Worm (Caenorhabditis elegans) whole organism, young adult: ENCODE measurements around the gene ZK177.11.

ENCODE experiments used
- B0035.1 ChIP-seq: sonication (generic microtip); optimal IDR thresholded peaks from 2 replicates; lab custom pipeline; 2016; ENCODE audit warnings: missing genetic modification characterization, mild to moderate bottlenecking, missing compliant biosample characterization, missing genotype, missing genetic modification reagents
- B0261.1 ChIP-seq: sonication (generic microtip); optimal IDR thresholded peaks from 2 replicates; lab custom pipeline; 2016; ENCODE audit warnings: mild to moderate bottlenecking, missing genetic modification characterization, moderate library complexity, missing compliant biosample characterization
- C17E4.6 ChIP-seq: fragments of 200-800 bp; sonication (Bioruptor generic); IDR thresholded peaks from 2 replicates; pipeline ENCODE4 v1.3.6; 2022; ENCODE audit warnings: missing genetic modification reagents, missing genetic modification characterization, missing compliant biosample characterization
- D2030.7 ChIP-seq: fragments of 200-800 bp; sonication (Bioruptor generic); IDR thresholded peaks from 2 replicates; pipeline ENCODE4 v1.3.6; 2022; ENCODE audit warnings: missing genetic modification reagents, missing genetic modification characterization, missing compliant biosample characterization
- K12H6.12 ChIP-seq: fragments of 200-800 bp; sonication (Bioruptor generic); optimal IDR thresholded peaks from 2 replicates; lab custom pipeline; 2018; ENCODE audit warnings: mild to moderate bottlenecking, missing genetic modification characterization, missing compliant biosample characterization
- T26A5.8 ChIP-seq: sonication (generic microtip); optimal IDR thresholded peaks from 2 replicates; lab custom pipeline; 2016; ENCODE audit warnings: missing genetic modification characterization, missing compliant biosample characterization
- ZK185.1 ChIP-seq: sonication (generic microtip); optimal IDR thresholded peaks from 2 replicates; lab custom pipeline; 2016; ENCODE audit warnings: mild to moderate bottlenecking, missing genetic modification characterization, missing compliant biosample characterization; ENCODE audit not compliant: poor library complexity, severe bottlenecking
- ama-1 ChIP-seq, 3 experiments: fragments of 150-350 bp in 1 of 3; sonication (generic microtip) in 2 of 3; optimal IDR thresholded peaks; 2 replicates each; lab custom pipeline; 2014 to 2018; ENCODE audit warnings: missing biosample characterization in 2 of 3, missing genetic modification characterization in 2 of 3, missing genetic modification reagents in 2 of 3
- athp-1 ChIP-seq: sonication (generic microtip); optimal IDR thresholded peaks from 2 replicates; lab custom pipeline; 2017; ENCODE audit warnings: mild to moderate bottlenecking, missing genetic modification characterization, missing compliant biosample characterization
- attf-6 ChIP-seq: fragments of 200-800 bp; sonication (Bioruptor generic); IDR thresholded peaks from 2 replicates; pipeline ENCODE4 v1.3.6; 2022; ENCODE audit warnings: missing genetic modification reagents, missing genetic modification characterization, missing compliant biosample characterization
- bed-1 ChIP-seq: fragments of 200-800 bp; sonication (Bioruptor generic); IDR thresholded peaks from 2 replicates; pipeline ENCODE4 v1.3.6; 2022; ENCODE audit warnings: missing genetic modification reagents, missing genetic modification characterization, missing compliant biosample characterization
- ceh-27 ChIP-seq: fragments of 200-800 bp; sonication (Bioruptor generic); optimal IDR thresholded peaks from 2 replicates; lab custom pipeline; 2018; ENCODE audit warnings: mild to moderate bottlenecking, missing genetic modification characterization, moderate library complexity, missing compliant biosample characterization
- ceh-58 ChIP-seq: fragments of 200-800 bp; sonication (Bioruptor generic); IDR thresholded peaks from 2 replicates; pipeline ENCODE4 v1.3.6; 2022; ENCODE audit warnings: missing genetic modification characterization, missing compliant biosample characterization
- die-1 ChIP-seq: sonication (generic microtip); optimal IDR thresholded peaks from 2 replicates; lab custom pipeline; 2016; ENCODE audit warnings: missing genotype, mild to moderate bottlenecking, missing genetic modification characterization, missing compliant biosample characterization
- dpff-1 ChIP-seq: sonication (generic microtip); optimal IDR thresholded peaks from 2 replicates; lab custom pipeline; 2017; ENCODE audit warnings: mild to moderate bottlenecking, missing genetic modification characterization, missing compliant biosample characterization
- dpl-1 ChIP-seq: fragments of 150-350 bp; optimal IDR thresholded peaks from 2 replicates; lab custom pipeline; 2014; ENCODE audit warnings: missing biosample characterization, missing genetic modification reagents, missing genetic modification characterization
- efl-1 ChIP-seq: fragments of 150-350 bp; optimal IDR thresholded peaks from 2 replicates; lab custom pipeline; 2014; ENCODE audit warnings: missing biosample characterization, missing genetic modification reagents, missing genetic modification characterization
- ekl-4 ChIP-seq: fragments of 200-800 bp; sonication (Bioruptor generic); IDR thresholded peaks from 2 replicates; pipeline ENCODE4 v1.3.6; 2022; ENCODE audit warnings: missing genetic modification reagents, missing genetic modification characterization, missing compliant biosample characterization
- gei-17 ChIP-seq: fragments of 200-800 bp; sonication (Bioruptor generic); optimal IDR thresholded peaks from 2 replicates; lab custom pipeline; 2018; ENCODE audit warnings: mild to moderate bottlenecking, missing genetic modification characterization, missing compliant biosample characterization
- hlh-12 ChIP-seq: sonication (generic microtip); optimal IDR thresholded peaks from 2 replicates; lab custom pipeline; 2016; ENCODE audit warnings: missing genetic modification characterization, missing compliant biosample characterization
- hmg-20 ChIP-seq: fragments of 200-800 bp; sonication (Bioruptor generic); IDR thresholded peaks from 2 replicates; pipeline ENCODE4 v1.3.6; 2022; ENCODE audit warnings: missing genetic modification reagents, missing genetic modification characterization, missing compliant biosample characterization
- lag-1 ChIP-seq: fragments of 200-800 bp; sonication (Bioruptor generic); IDR thresholded peaks from 2 replicates; pipeline ENCODE4 v1.3.6; 2022; ENCODE audit warnings: missing genetic modification reagents, missing genetic modification characterization, missing compliant biosample characterization
- lin-35 ChIP-seq, 3 experiments: fragments of 150-350 bp in 2 of 3; sonication (generic microtip) in 1 of 3; optimal IDR thresholded peaks; 2 replicates each; lab custom pipeline; 2014 to 2018; ENCODE audit warnings: missing biosample characterization in 3 of 3, missing genetic modification characterization in 3 of 3, missing genetic modification reagents in 3 of 3
- lir-1 ChIP-seq: fragments of 200-800 bp; sonication (Bioruptor generic); conservative IDR thresholded peaks from 2 replicates; pipeline ENCODE4 v1.3.6; 2022; ENCODE audit warnings: missing genetic modification reagents, missing genetic modification characterization, missing compliant biosample characterization
- lsl-1 ChIP-seq: fragments of 200-800 bp; sonication (Bioruptor generic); optimal IDR thresholded peaks from 2 replicates; lab custom pipeline; 2018; ENCODE audit warnings: mild to moderate bottlenecking, missing genetic modification characterization, moderate library complexity, missing compliant biosample characterization
- lsy-27 ChIP-seq: sonication (generic microtip); optimal IDR thresholded peaks from 2 replicates; lab custom pipeline; 2017; ENCODE audit warnings: missing genetic modification characterization, mild to moderate bottlenecking, missing compliant biosample characterization, antibody characterized with exemption, missing genotype, borderline replicate concordance; ENCODE audit not compliant: insufficient read depth
- madf-3 ChIP-seq: fragments of 200-800 bp; sonication (Bioruptor generic); IDR thresholded peaks from 2 replicates; pipeline ENCODE4 v1.3.6; 2022; ENCODE audit warnings: missing genetic modification reagents, missing genetic modification characterization, missing compliant biosample characterization
- madf-8 ChIP-seq: fragments of 200-800 bp; sonication (Bioruptor generic); conservative IDR thresholded peaks from 2 replicates; pipeline ENCODE4 v1.3.6; 2022; ENCODE audit warnings: missing genetic modification reagents, missing genetic modification characterization, missing compliant biosample characterization
- mxl-1 ChIP-seq: sonication (generic microtip); optimal IDR thresholded peaks from 2 replicates; lab custom pipeline; 2016; ENCODE audit warnings: missing genetic modification characterization, missing compliant biosample characterization
- nhr-27 ChIP-seq: fragments of 200-800 bp; sonication (Bioruptor generic); optimal IDR thresholded peaks from 2 replicates; lab custom pipeline; 2018; ENCODE audit warnings: mild to moderate bottlenecking, missing genetic modification characterization, moderate library complexity, missing compliant biosample characterization
- pbrm-1 ChIP-seq: fragments of 200-800 bp; sonication (Bioruptor generic); IDR thresholded peaks from 2 replicates; pipeline ENCODE4 v1.3.6; 2022; ENCODE audit warnings: missing genetic modification reagents, missing genetic modification characterization, missing compliant biosample characterization
- sdz-38 ChIP-seq: sonication (generic microtip); optimal IDR thresholded peaks from 2 replicates; lab custom pipeline; 2016; ENCODE audit warnings: missing genotype, missing genetic modification characterization, missing compliant biosample characterization
- somi-1 ChIP-seq: fragments of 200-800 bp; sonication (Bioruptor generic); optimal IDR thresholded peaks from 2 replicates; lab custom pipeline; 2018; ENCODE audit warnings: mild to moderate bottlenecking, missing genetic modification characterization, missing compliant biosample characterization
- unc-130 ChIP-seq: sonication (generic microtip); optimal IDR thresholded peaks from 2 replicates; lab custom pipeline; 2016; ENCODE audit warnings: missing genetic modification reagents, missing genetic modification characterization, missing compliant biosample characterization
- unc-62 ChIP-seq: fragments of 150-350 bp; optimal IDR thresholded peaks from 2 replicates; lab custom pipeline; 2014; ENCODE audit warnings: missing biosample characterization, missing genetic modification reagents, missing genetic modification characterization
- zim-3 ChIP-seq: sonication (generic microtip); optimal IDR thresholded peaks from 2 replicates; lab custom pipeline; 2017; ENCODE audit warnings: mild to moderate bottlenecking, missing genetic modification characterization, moderate library complexity, missing compliant biosample characterization
- ztf-18 ChIP-seq: sonication (generic microtip); optimal IDR thresholded peaks from 2 replicates; lab custom pipeline; 2016; ENCODE audit warnings: missing genotype, mild to moderate bottlenecking, missing genetic modification characterization, missing compliant biosample characterization
- ztf-22 ChIP-seq: fragments of 200-800 bp; sonication (Bioruptor generic); optimal IDR thresholded peaks from 2 replicates; lab custom pipeline; 2018; ENCODE audit warnings: mild to moderate bottlenecking, missing genetic modification characterization, moderate library complexity, missing compliant biosample characterization

Gene ZK177.11

ce11 chrII:5518910-5519309 lies 3.8 kb upstream of the ZK177.11 start, which contains the start of gene ZK177.2:
ZK177.2 (plus strand) TSS chrII:5519210.
- TF ChIP-seq B0035.1 (tag; lab: Kevin White, UChicago) (no peak), lsl-1 (GFP tag; lab: Kevin White, UChicago) (no peak), ekl-4 (GFP tag; lab: Robert Waterston, UW) (no peak), dpff-1 (no peak), madf-3 (GFP tag; lab: Robert Waterston, UW) (no peak), C17E4.6 (no peak), ceh-27 (GFP tag; lab: Kevin White, UChicago) (no peak), lag-1 (GFP tag; lab: Robert Waterston, UW) (no peak), lsy-27 (tag; lab: Kevin White, UChicago) (no peak), unc-130 (GFP tag; lab: Kevin White, UChicago) (no peak), lir-1 (GFP tag; lab: Robert Waterston, UW) (no peak), nhr-27 (tag; lab: Kevin White, UChicago) (no peak)

- TF ChIP-seq efl-1 (GFP tag; lab: Kevin White, UChicago) (no peak), T26A5.8 (no peak), ztf-18 (no peak), sdz-38 (no peak), ZK185.1 (tag; lab: Kevin White, UChicago) (no peak), B0261.1 (no peak), lsl-1 (GFP tag; lab: Kevin White, UChicago) (no peak), madf-8 (GFP tag; lab: Robert Waterston, UW) (no peak), dpl-1 (no peak), bed-1 (GFP tag; lab: Robert Waterston, UW) (no peak), zim-3 (tag; lab: Kevin White, UChicago) (no peak), gei-17 (GFP tag; lab: Kevin White, UChicago) (no peak), dpff-1 (no peak), athp-1 (tag; lab: Kevin White, UChicago) (no peak), ztf-22 (GFP tag; lab: Kevin White, UChicago) (no peak), somi-1 (GFP tag; lab: Kevin White, UChicago) (no peak), attf-6 (no peak), pbrm-1 (GFP tag; lab: Robert Waterston, UW) (no peak), hlh-12 (no peak)
Measured at ce11 chrII:5521411-5521810, 1.3 kb upstream of the ZK177.11 start, which contains the start of gene ZK177.12. ZK177.12 (plus strand) TSS chrII:5521711.

ce11 chrII:5525297-5525696 lies 2.6 kb downstream of the ZK177.11 start, which contains the start of gene tbx-35:
tbx-35 (minus strand) TSS chrII:5525397.
- TF ChIP-seq hmg-20 (no peak), unc-62 (GFP tag; lab: Kevin White, UChicago) (no peak), K12H6.12 (tag; lab: Kevin White, UChicago) (no peak)

ce11 chrII:5527841-5528240 lies 5.1 kb downstream of the ZK177.11 start, which contains the start of gene ZK177.1:
ZK177.1 (plus strand) TSS chrII:5528141.
- peak; percentile 13 for TF ChIP-seq efl-1 (GFP tag; lab: Kevin White, UChicago)
- no peak for TF ChIP-seq ceh-58 (GFP tag; lab: Robert Waterston, UW)
- TF ChIP-seq die-1 (tag; lab: Kevin White, UChicago) = no peak
- TF ChIP-seq lin-35 (GFP tag; optimal IDR thresholded peaks at IDR 0.05; lab: Kevin White, UChicago) = no peak
- no peak for TF ChIP-seq ama-1 (optimal IDR thresholded peaks at IDR 0.05; lab: Kevin White, UChicago)
- no peak for TF ChIP-seq ama-1 (GFP tag; optimal IDR thresholded peaks at IDR 0.05; lab: Kevin White, UChicago)
- TF ChIP-seq D2030.7 (GFP tag; lab: Robert Waterston, UW) = no peak
- TF ChIP-seq mxl-1 (tag; lab: Kevin White, UChicago) = no peak
